Worm (Caenorhabditis elegans) whole organism, L4 larva: Measurements from ENCODE around the gene rpl-16.

ENCODE experiments used
- daf-19 ChIP-seq: fragments of 200-800 bp; sonication (Bioruptor generic); conservative IDR thresholded peaks from 2 replicates; pipeline ENCODE4 v1.3.6; 2022; ENCODE audit warnings: missing genetic modification characterization, missing compliant biosample characterization
- nhr-11 ChIP-seq: fragments of 150-350 bp; optimal IDR thresholded peaks from 2 replicates; lab custom pipeline; 2014; ENCODE audit warnings: missing biosample characterization, missing genetic modification characterization
- nhr-76 ChIP-seq: fragments of 150-350 bp; optimal IDR thresholded peaks from 2 replicates; lab custom pipeline; 2014; ENCODE audit warnings: missing biosample characterization, missing genetic modification characterization
- snpc-1.2 ChIP-seq: fragments of 200-800 bp; sonication (Bioruptor generic); IDR thresholded peaks from 2 replicates; pipeline ENCODE4 v1.3.6; 2022; ENCODE audit warnings: missing genetic modification reagents, missing genetic modification characterization, missing compliant biosample characterization
- unc-39 ChIP-seq: sonication (generic microtip); optimal IDR thresholded peaks from 2 replicates; lab custom pipeline; 2017; ENCODE audit warnings: missing biosample characterization, missing genetic modification characterization
- ztf-11 ChIP-seq: fragments of 150-350 bp; optimal IDR thresholded peaks from 2 replicates; lab custom pipeline; 2014; ENCODE audit warnings: missing biosample characterization, missing genetic modification characterization

DNA sequence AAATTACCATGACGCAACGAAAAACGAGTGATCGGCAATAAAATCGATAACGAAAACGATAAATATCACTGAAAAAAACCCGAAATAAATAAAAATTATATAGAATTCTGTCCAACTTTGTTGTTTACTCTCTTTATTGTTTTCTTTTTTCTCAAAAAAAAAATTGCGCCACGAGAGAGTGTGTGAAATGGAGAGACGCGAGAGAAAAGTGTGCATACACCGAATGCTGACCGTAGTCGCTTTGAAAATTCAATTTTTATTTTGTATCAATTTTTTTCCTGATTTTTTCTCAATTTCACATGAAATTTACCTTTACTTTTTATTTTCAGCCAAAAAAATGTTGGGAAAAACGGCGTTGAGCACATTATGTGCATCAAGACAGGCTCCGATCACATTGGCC lies 6.5 kb upstream of the rpl-16 start, which contains the start of the genes M01F1.4 and mrpl-35:
- TF ChIP-seq ztf-11 (tag; lab: Kevin White, UChicago) (no peak), unc-39 (no peak), daf-19 (GFP tag; lab: Robert Waterston, UW) (no peak), nhr-76 (no peak), snpc-1.2 (no peak), nhr-11 (tag; lab: Kevin White, UChicago) (no peak)
